Fruit fly (Drosophila melanogaster): ENCODE data around the gene Ugt36A1.

The Ugt36A1 gene

dm6 chr2L:3588841-3589240, 30.1 kb upstream of the Ugt36A1 start:
- no peak for TF ChIP-seq gl (tag; optimal IDR thresholded peaks at IDR 0.05)
- TF ChIP-seq Snoo (tag; optimal IDR thresholded peaks at IDR 0.05), result no peak
- no peak for TF ChIP-seq CG4496 (GFP tag; IDR thresholded peaks at IDR 0.05)
- no peak for TF ChIP-seq CG17806 (tag; optimal IDR thresholded peaks at IDR 0.05)
- TF ChIP-seq CG10348 (GFP tag; IDR thresholded peaks at IDR 0.05), result no peak
- no peak for TF ChIP-seq fd96Ca (GFP tag; IDR thresholded peaks at IDR 0.05)
- no peak for TF ChIP-seq CG14655 (GFP tag; optimal IDR thresholded peaks at IDR 0.05)
- no peak for TF ChIP-seq CG12605 (GFP tag; IDR thresholded peaks at IDR 0.05)
- TF ChIP-seq CG15710 (tag; optimal IDR thresholded peaks at IDR 0.05), result no peak

dm6 chr2L:3590797-3591196, 28.1 kb upstream of the Ugt36A1 start:
- TF ChIP-seq CG13204 (GFP tag; optimal IDR thresholded peaks at IDR 0.05) (no peak), rn (GFP tag; IDR thresholded peaks at IDR 0.05) (no peak), Pif1A (GFP tag; optimal IDR thresholded peaks at IDR 0.05) (no peak), Ets98B (GFP tag; IDR thresholded peaks at IDR 0.05) (no peak), Snoo (tag; optimal IDR thresholded peaks at IDR 0.05) (no peak), CG17806 (tag; optimal IDR thresholded peaks at IDR 0.05) (no peak), CG32121 (GFP tag; IDR thresholded peaks at IDR 0.05) (no peak), CG10348 (GFP tag; IDR thresholded peaks at IDR 0.05) (no peak), CG9948 (tag; optimal IDR thresholded peaks at IDR 0.05) (no peak), Pif1B (GFP tag; optimal IDR thresholded peaks at IDR 0.05) (no peak), gl (tag; optimal IDR thresholded peaks at IDR 0.05) (no peak), CG8159 (tag; optimal IDR thresholded peaks at IDR 0.05) (no peak), CG4496 (GFP tag; IDR thresholded peaks at IDR 0.05) (no peak), CG34367 (tag; optimal IDR thresholded peaks at IDR 0.05) (no peak), EcR (GFP tag; optimal IDR thresholded peaks at IDR 0.05) (no peak), CG12605 (GFP tag; IDR thresholded peaks at IDR 0.05) (no peak), D1 (tag; optimal IDR thresholded peaks at IDR 0.05) (no peak), CG15710 (tag; optimal IDR thresholded peaks at IDR 0.05) (no peak), fd96Ca (GFP tag; IDR thresholded peaks at IDR 0.05) (no peak)

- TF ChIP-seq CG8159 (tag; optimal IDR thresholded peaks at IDR 0.05), result peak; percentile 90
- TF ChIP-seq fd96Ca (GFP tag; IDR thresholded peaks at IDR 0.05), result peak; percentile 81
- TF ChIP-seq CG17806 (tag; optimal IDR thresholded peaks at IDR 0.05), result peak; percentile 88
- no peak for TF ChIP-seq CG10348 (GFP tag; IDR thresholded peaks at IDR 0.05)
- peak; percentile 79; the same call in 2 of the 3 replicates for TF ChIP-seq CG4496 (GFP tag; IDR thresholded peaks at IDR 0.05)
- TF ChIP-seq gl (tag; optimal IDR thresholded peaks at IDR 0.05), result peak; percentile 83
- TF ChIP-seq CG14655 (GFP tag; optimal IDR thresholded peaks at IDR 0.05), result peak; percentile 76
- TF ChIP-seq Pif1B (GFP tag; optimal IDR thresholded peaks at IDR 0.05), result peak; percentile 78
- peak; percentile 79 for TF ChIP-seq Pif1A (GFP tag; optimal IDR thresholded peaks at IDR 0.05)
- TF ChIP-seq rn (GFP tag; IDR thresholded peaks at IDR 0.05), result peak; percentile 52
- TF ChIP-seq EcR (GFP tag; optimal IDR thresholded peaks at IDR 0.05), result peak; percentile 24
- TF ChIP-seq CG12605 (GFP tag; IDR thresholded peaks at IDR 0.05), result peak; percentile 61
- peak; percentile 67 for TF ChIP-seq Snoo (tag; optimal IDR thresholded peaks at IDR 0.05)
- TF ChIP-seq CG8301 (tag; optimal IDR thresholded peaks at IDR 0.05), result peak; percentile 67
- TF ChIP-seq D1 (tag; optimal IDR thresholded peaks at IDR 0.05), result peak; percentile 30
- peak; percentile 49 for TF ChIP-seq CG13204 (GFP tag; optimal IDR thresholded peaks at IDR 0.05)
- TF ChIP-seq CG9948 (tag; optimal IDR thresholded peaks at IDR 0.05), result peak; percentile 82
- peak; percentile 44; the same call in 1 of the 2 replicates for TF ChIP-seq Ets98B (GFP tag; IDR thresholded peaks at IDR 0.05)
- TF ChIP-seq CG32121 (GFP tag; IDR thresholded peaks at IDR 0.05), result no peak
- peak; percentile 86 for TF ChIP-seq CG34367 (tag; optimal IDR thresholded peaks at IDR 0.05)
- peak; percentile 90 for TF ChIP-seq CG15710 (tag; optimal IDR thresholded peaks at IDR 0.05)
Measured at dm6 chr2L:3594000-3594399, 24.9 kb upstream of the Ugt36A1 start.

- TF ChIP-seq EcR (GFP tag; optimal IDR thresholded peaks at IDR 0.05), result no peak
- TF ChIP-seq CG14655 (GFP tag; optimal IDR thresholded peaks at IDR 0.05), result peak; percentile 43
- TF ChIP-seq CG13204 (GFP tag; optimal IDR thresholded peaks at IDR 0.05), result no peak
- TF ChIP-seq Pif1A (GFP tag; optimal IDR thresholded peaks at IDR 0.05), result peak; percentile 18
- TF ChIP-seq D1 (tag; optimal IDR thresholded peaks at IDR 0.05), result no peak
- TF ChIP-seq CG32121 (GFP tag; IDR thresholded peaks at IDR 0.05), result no peak
- peak; percentile 9 for TF ChIP-seq CG34367 (tag; optimal IDR thresholded peaks at IDR 0.05)
- TF ChIP-seq CG17806 (tag; optimal IDR thresholded peaks at IDR 0.05), result peak; percentile 35
- TF ChIP-seq rn (GFP tag; IDR thresholded peaks at IDR 0.05), result no peak
- no peak for TF ChIP-seq gl (tag; optimal IDR thresholded peaks at IDR 0.05)
- no peak for TF ChIP-seq CG10348 (GFP tag; IDR thresholded peaks at IDR 0.05)
- TF ChIP-seq CG9948 (tag; optimal IDR thresholded peaks at IDR 0.05), result peak; percentile 55
- TF ChIP-seq CG12605 (GFP tag; IDR thresholded peaks at IDR 0.05), result no peak
- no peak for TF ChIP-seq Snoo (tag; optimal IDR thresholded peaks at IDR 0.05)
- TF ChIP-seq Pif1B (GFP tag; optimal IDR thresholded peaks at IDR 0.05), result no peak
- TF ChIP-seq CG8159 (tag; optimal IDR thresholded peaks at IDR 0.05), result peak; percentile 34
- peak; percentile 39 for TF ChIP-seq CG8301 (tag; optimal IDR thresholded peaks at IDR 0.05)
- peak; percentile 51 for TF ChIP-seq CG15710 (tag; optimal IDR thresholded peaks at IDR 0.05)
- TF ChIP-seq fd96Ca (GFP tag; IDR thresholded peaks at IDR 0.05), result no peak
- TF ChIP-seq Ets98B (GFP tag; IDR thresholded peaks at IDR 0.05), result no peak
- peak; percentile 31; the same call in 1 of the 3 replicates for TF ChIP-seq CG4496 (GFP tag; IDR thresholded peaks at IDR 0.05)
Measured at dm6 chr2L:3594629-3595028, 24.3 kb upstream of the Ugt36A1 start.

- TF ChIP-seq CG4496 (GFP tag; IDR thresholded peaks at IDR 0.05) (peak; percentile 66; the same call in 2 of the 3 replicates), fd96Ca (GFP tag; IDR thresholded peaks at IDR 0.05) (peak; percentile 60; the same call in 2 of the 3 replicates), Snoo (tag; optimal IDR thresholded peaks at IDR 0.05) (no peak), Pif1A (GFP tag; optimal IDR thresholded peaks at IDR 0.05) (no peak), CG12605 (GFP tag; IDR thresholded peaks at IDR 0.05) (0 out of 2 replicates have a peak, but pooled peaks have one; percentile 17), CG14655 (GFP tag; optimal IDR thresholded peaks at IDR 0.05) (no peak), Ets98B (GFP tag; IDR thresholded peaks at IDR 0.05) (no peak), rn (GFP tag; IDR thresholded peaks at IDR 0.05) (no peak), EcR (GFP tag; optimal IDR thresholded peaks at IDR 0.05) (no peak), CG17806 (tag; optimal IDR thresholded peaks at IDR 0.05) (peak; percentile 25)
Measured at dm6 chr2L:3597126-3597525, 21.8 kb upstream of the Ugt36A1 start.
